Fruit fly (Drosophila melanogaster): ENCODE data around the gene Pkc98E.

Pkc98E gene

DNA sequence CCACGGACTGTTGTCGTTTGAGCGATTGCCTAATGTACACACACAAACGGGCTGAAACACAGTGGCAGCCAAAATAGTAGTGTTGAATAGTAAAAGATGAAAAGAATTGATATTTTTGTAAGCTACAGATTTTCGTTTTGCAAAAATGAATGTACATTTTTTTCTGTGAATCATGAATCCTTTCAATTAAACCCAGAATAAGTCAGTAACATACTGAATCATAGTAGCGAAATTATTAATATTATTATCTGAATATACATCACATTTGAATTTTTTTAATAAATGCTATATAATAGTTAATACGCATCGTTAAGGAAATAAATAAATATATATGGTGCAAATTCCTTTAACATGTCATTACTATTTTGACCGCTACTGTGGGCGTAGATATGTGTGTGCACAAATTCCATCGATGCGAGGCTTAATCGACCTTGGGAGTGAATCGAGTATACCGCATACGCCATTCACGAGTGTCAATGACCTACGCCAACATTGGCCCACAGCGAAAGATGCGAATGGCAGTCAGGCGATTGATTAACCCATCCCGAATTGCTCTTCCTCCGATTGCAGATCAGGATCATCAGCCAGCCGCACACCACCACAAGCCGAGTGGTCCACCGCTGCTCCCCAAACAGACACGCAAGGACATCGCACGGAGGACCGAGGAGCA is 1.7 kb downstream of the Pkc98E start (continued):
- TF ChIP-seq CG15011 (GFP tag; optimal IDR thresholded peaks at IDR 0.05) (peak; percentile 65), Nf-YA (GFP tag; IDR thresholded peaks at IDR 0.05) (no peak), CG1529 (GFP tag; optimal IDR thresholded peaks at IDR 0.05) (no peak), CG8924 (tag; optimal IDR thresholded peaks at IDR 0.05) (peak; percentile 76), croc (GFP tag; conservative IDR thresholded peaks at IDR 0.05) (no peak), CG7372 (GFP tag; IDR thresholded peaks at IDR 0.05) (0 out of 2 replicates have a peak, but pooled peaks have one; percentile 34), HLH3B (GFP tag; IDR thresholded peaks at IDR 0.05) (peak; percentile 46; the same call in 1 of the 2 replicates), Hmr (GFP tag; optimal IDR thresholded peaks at IDR 0.05) (no peak), az2 (GFP tag; optimal IDR thresholded peaks at IDR 0.05) (peak; percentile 70), CG30431 (GFP tag; optimal IDR thresholded peaks at IDR 0.05) (peak; percentile 12), sug (tag; optimal IDR thresholded peaks at IDR 0.05) (no peak), Six4 (GFP tag; optimal IDR thresholded peaks at IDR 0.05) (peak; percentile 31), CG17912 (GFP tag; optimal IDR thresholded peaks at IDR 0.05) (no peak), z (GFP tag; IDR thresholded peaks at IDR 0.05) (no peak), CG8478 (optimal IDR thresholded peaks at IDR 0.05) (no peak), Ptx1 (GFP tag; IDR thresholded peaks at IDR 0.05) (peak; percentile 70), Oli (tag; optimal IDR thresholded peaks at IDR 0.05) (peak; percentile 80), CG3726 (GFP tag; IDR thresholded peaks at IDR 0.05) (0 out of 3 replicates have a peak, but pooled peaks have one; percentile 49), PHDP (tag; optimal IDR thresholded peaks at IDR 0.05) (peak; percentile 78), bab2 (GFP tag; optimal IDR thresholded peaks at IDR 0.05) (no peak), CG10267 (tag; optimal IDR thresholded peaks at IDR 0.05) (peak; percentile 59), Max (GFP tag; optimal IDR thresholded peaks at IDR 0.05) (peak; percentile 22), lov (optimal IDR thresholded peaks at IDR 0.05) (no peak), lov (GFP tag; IDR thresholded peaks at IDR 0.05) (no peak), HLHmδ (GFP tag; optimal IDR thresholded peaks at IDR 0.05) (no peak), Sox100B (GFP tag; optimal IDR thresholded peaks at IDR 0.05) (peak; percentile 87), CG12942 (GFP tag; optimal IDR thresholded peaks at IDR 0.05) (peak; percentile 49), gsb-n (tag; optimal IDR thresholded peaks at IDR 0.05) (no peak), TFAM (GFP tag; optimal IDR thresholded peaks at IDR 0.05) (no peak), seq (GFP tag; IDR thresholded peaks at IDR 0.05) (peak; percentile 68), CkIIα-i1 (GFP tag; IDR thresholded peaks at IDR 0.05) (no peak), stc (GFP tag; IDR thresholded peaks at IDR 0.05) (peak; percentile 57), tll (GFP tag; optimal IDR thresholded peaks at IDR 0.05) (no peak), CG3838 (GFP tag; optimal IDR thresholded peaks at IDR 0.05) (no peak), Ravus (GFP tag; IDR thresholded peaks at IDR 0.05) (peak; percentile 10; the same call in 1 of the 2 replicates), ranshi (GFP tag; IDR thresholded peaks at IDR 0.05) (0 out of 2 replicates have a peak, but pooled peaks have one; percentile 11), ems (GFP tag; optimal IDR thresholded peaks at IDR 0.05) (no peak), CG9215 (GFP tag; IDR thresholded peaks at IDR 0.05) (0 out of 2 replicates have a peak, but pooled peaks have one; percentile 14), CG6272 (GFP tag; IDR thresholded peaks at IDR 0.05) (no peak), yki (optimal IDR thresholded peaks at IDR 0.05) (no peak), kni (GFP tag; optimal IDR thresholded peaks at IDR 0.05) (no peak), D19A (tag; optimal IDR thresholded peaks at IDR 0.05) (no peak), mld (GFP tag; IDR thresholded peaks at IDR 0.05; ENCODE audit: partially characterized antibody) (no peak), dan (GFP tag; IDR thresholded peaks at IDR 0.05) (no peak), Dp (GFP tag; optimal IDR thresholded peaks at IDR 0.05) (no peak), dimm (GFP tag; IDR thresholded peaks at IDR 0.05) (no peak), CG10274 (GFP tag; optimal IDR thresholded peaks at IDR 0.05) (peak; percentile 15), gsb (GFP tag; IDR thresholded peaks at IDR 0.05) (no peak), NK7.1 (GFP tag; optimal IDR thresholded peaks at IDR 0.05) (no peak), CG33557 (GFP tag; optimal IDR thresholded peaks at IDR 0.05) (no peak), usp (GFP tag; optimal IDR thresholded peaks at IDR 0.05) (no peak), Poxn (GFP tag; IDR thresholded peaks at IDR 0.05) (no peak)
